Worm (Caenorhabditis elegans) whole organism, L3 larva: Measurements from ENCODE around the gene wdfy-3.

Source experiments
- ama-1 ChIP-seq: fragments of 150-350 bp; optimal IDR thresholded peaks from 2 replicates; lab custom pipeline; 2018
- ceh-16 ChIP-seq: sonication (generic microtip); optimal IDR thresholded peaks from 2 replicates; lab custom pipeline; 2017; ENCODE audit warnings: missing biosample characterization, missing genetic modification characterization
- ceh-28 ChIP-seq: fragments of 150-350 bp; optimal IDR thresholded peaks from 2 replicates; lab custom pipeline; 2014; ENCODE audit warnings: missing biosample characterization, missing genetic modification reagents, missing genetic modification characterization
- daf-12 ChIP-seq: fragments of 150-350 bp; optimal IDR thresholded peaks from 2 replicates; lab custom pipeline; 2014; ENCODE audit warnings: missing biosample characterization, missing genetic modification reagents, missing genetic modification characterization
- elt-2 ChIP-seq: sonication (generic microtip); optimal IDR thresholded peaks from 2 replicates; lab custom pipeline; 2016; ENCODE audit warnings: missing genetic modification reagents, mild to moderate bottlenecking, missing genetic modification characterization, missing compliant biosample characterization
- elt-3 ChIP-seq, 3 experiments: fragments of 150-350 bp in 1 of 3; sonication (generic microtip) in 2 of 3; optimal IDR thresholded peaks; 2 replicates in 2 of 3; 4 replicates in 1 of 3; lab custom pipeline; 2014 to 2017; ENCODE audit warnings: missing biosample characterization in 3 of 3, missing genetic modification characterization in 3 of 3
- eor-1 ChIP-seq, 2 experiments: fragments of 150-350 bp; optimal IDR thresholded peaks; 2 replicates each; lab custom pipeline; 2014 to 2018; ENCODE audit warnings: missing biosample characterization in 2 of 2, missing genetic modification characterization in 2 of 2
- lin-15B ChIP-seq: fragments of 150-350 bp; optimal IDR thresholded peaks from 2 replicates; lab custom pipeline; 2014; ENCODE audit warnings: missing biosample characterization, missing genetic modification characterization
- lin-39 ChIP-seq: fragments of 150-350 bp; optimal IDR thresholded peaks from 2 replicates; lab custom pipeline; 2018; ENCODE audit warnings: missing biosample characterization, missing genetic modification reagents, missing genetic modification characterization
- nhr-12 ChIP-seq: fragments of 150-350 bp; optimal IDR thresholded peaks from 2 replicates; lab custom pipeline; 2014; ENCODE audit warnings: missing biosample characterization, missing genetic modification characterization
- nhr-23 ChIP-seq: fragments of 150-350 bp; optimal IDR thresholded peaks from 2 replicates; lab custom pipeline; 2014; ENCODE audit warnings: missing biosample characterization, missing genetic modification reagents, missing genetic modification characterization
- nhr-28 ChIP-seq: fragments of 150-350 bp; optimal IDR thresholded peaks from 2 replicates; lab custom pipeline; 2014; ENCODE audit warnings: missing biosample characterization, missing genetic modification characterization
- nhr-43 ChIP-seq: sonication (generic microtip); optimal IDR thresholded peaks from 2 replicates; lab custom pipeline; 2016; ENCODE audit warnings: mild to moderate bottlenecking, missing genetic modification characterization, missing compliant biosample characterization; ENCODE audit not compliant: poor library complexity, severe bottlenecking
- nhr-76 ChIP-seq: fragments of 150-350 bp; sonication (generic microtip); optimal IDR thresholded peaks from 5 replicates; lab custom pipeline; 2014; ENCODE audit warnings: missing biosample characterization, missing genetic modification characterization
- nhr-77 ChIP-seq: fragments of 150-350 bp; optimal IDR thresholded peaks from 2 replicates; lab custom pipeline; 2014; ENCODE audit warnings: missing biosample characterization, missing genetic modification characterization
- pha-4 ChIP-seq: fragments of 150-350 bp; optimal IDR thresholded peaks from 2 replicates; lab custom pipeline; 2014; ENCODE audit warnings: missing biosample characterization, missing genetic modification reagents, missing genetic modification characterization
- pqm-1 ChIP-seq: fragments of 150-350 bp; optimal IDR thresholded peaks from 2 replicates; lab custom pipeline; 2017; ENCODE audit warnings: missing biosample characterization, missing genetic modification characterization, inconsistent platforms
- sea-2 ChIP-seq: fragments of 150-350 bp; sonication (generic microtip); optimal IDR thresholded peaks from 4 replicates; lab custom pipeline; 2014; ENCODE audit warnings: missing biosample characterization, missing genetic modification reagents, missing genetic modification characterization
- skn-1 ChIP-seq: fragments of 150-350 bp; optimal IDR thresholded peaks from 2 replicates; lab custom pipeline; 2014; ENCODE audit warnings: missing biosample characterization, missing genetic modification characterization
- snpc-4 ChIP-seq: fragments of 150-350 bp; optimal IDR thresholded peaks from 2 replicates; lab custom pipeline; 2014; ENCODE audit warnings: missing biosample characterization, missing genetic modification characterization
- tbx-2 ChIP-seq: sonication (generic microtip); optimal IDR thresholded peaks from 2 replicates; lab custom pipeline; 2016; ENCODE audit warnings: mild to moderate bottlenecking, missing genetic modification characterization, missing compliant biosample characterization
- unc-62 ChIP-seq: fragments of 150-350 bp; sonication (generic microtip); optimal IDR thresholded peaks from 4 replicates; lab custom pipeline; 2014; ENCODE audit warnings: missing biosample characterization, missing genetic modification reagents, missing genetic modification characterization
- zag-1 ChIP-seq: fragments of 150-350 bp; optimal IDR thresholded peaks from 2 replicates; lab custom pipeline; 2014; ENCODE audit warnings: missing biosample characterization, missing genetic modification characterization
- ztf-11 ChIP-seq: fragments of 150-350 bp; optimal IDR thresholded peaks from 2 replicates; lab custom pipeline; 2014; ENCODE audit warnings: missing biosample characterization, missing genetic modification characterization

wdfy-3 gene

ce11 chrIV:12715947-12716382 is 62.8 kb downstream of the wdfy-3 start (continued):
- TF ChIP-seq snpc-4 (tag; lab: Kevin White, UChicago) (no peak), skn-1 (tag; lab: Kevin White, UChicago) (no peak), nhr-77 (tag; lab: Kevin White, UChicago) (no peak), ztf-11 (tag; lab: Kevin White, UChicago) (no peak), eor-1 (tag; optimal IDR thresholded peaks at IDR 0.05; lab: Kevin White, UChicago) (no peak), pha-4 (tag; lab: Kevin White, UChicago) (peak; percentile 32), ceh-16 (tag; lab: Kevin White, UChicago) (no peak), nhr-12 (no peak), unc-62 (GFP tag; lab: Kevin White, UChicago) (no peak), elt-3 (tag; optimal IDR thresholded peaks at IDR 0.05; lab: Kevin White, UChicago) (peak in 2 of 3 experiments; percentile 89 to 90), tbx-2 (tag; lab: Kevin White, UChicago) (no peak), ceh-28 (tag; lab: Kevin White, UChicago) (peak; percentile 36)
- TF ChIP-seq, all 47 proteins: peak for 12

ce11 chrIV:12717531-12717930 is 64.3 kb downstream of the wdfy-3 start, which contains the start of gene C27D8.1:
Gene C27D8.1 (plus strand): TSS chrIV:12717831.
- TF ChIP-seq elt-2 (tag; lab: Kevin White, UChicago) (peak; percentile 30), elt-3 (tag; optimal IDR thresholded peaks at IDR 0.05; lab: Kevin White, UChicago) (no peak), nhr-77 (tag; lab: Kevin White, UChicago) (no peak)

- TF ChIP-seq unc-62 (GFP tag; lab: Kevin White, UChicago): no peak
- no peak for TF ChIP-seq lin-15B (tag; lab: Kevin White, UChicago)
- TF ChIP-seq sea-2: no peak
- no peak for TF ChIP-seq lin-39 (tag; lab: Kevin White, UChicago)
- TF ChIP-seq nhr-28: no peak
- TF ChIP-seq nhr-23: no peak
- TF ChIP-seq pqm-1: no peak
- no peak for TF ChIP-seq daf-12 (tag; lab: Kevin White, UChicago)
- no peak for TF ChIP-seq zag-1 (tag; lab: Kevin White, UChicago)
- no peak for TF ChIP-seq ama-1 (lab: Kevin White, UChicago)
These were observed 66.5 kb downstream of the wdfy-3 start, which contains the start of gene idpp-7 for ce11 chrIV:12719664-12720063. Gene idpp-7 (plus strand): TSS chrIV:12719964.

- peak; percentile 53 for TF ChIP-seq nhr-43 (tag; lab: Kevin White, UChicago)
- TF ChIP-seq nhr-76 (tag; lab: Kevin White, UChicago): no peak
These were observed 67.9 kb downstream of the wdfy-3 start, which contains the start of gene T23F6.2 for ce11 chrIV:12721106-12721505. Gene T23F6.2 (plus strand): TSS chrIV:12721356.
